Worm (Caenorhabditis elegans) whole organism, L3 larva: Measurements from ENCODE around the gene vps-32.1.

Experiments
- R02D3.7 ChIP-seq: fragments of 150-350 bp; optimal IDR thresholded peaks from 2 replicates; lab custom pipeline; 2014; ENCODE audit warnings: missing biosample characterization, missing genetic modification characterization
- ZK546.5 ChIP-seq: sonication (generic microtip); optimal IDR thresholded peaks from 2 replicates; lab custom pipeline; 2017; ENCODE audit warnings: missing biosample characterization, missing genetic modification characterization
- aly-2 ChIP-seq: fragments of 150-350 bp; optimal IDR thresholded peaks from 2 replicates; lab custom pipeline; 2014; ENCODE audit warnings: missing biosample characterization, missing genetic modification characterization
- ama-1 ChIP-seq: fragments of 150-350 bp; optimal IDR thresholded peaks from 2 replicates; lab custom pipeline; 2018
- ceh-16 ChIP-seq: sonication (generic microtip); optimal IDR thresholded peaks from 2 replicates; lab custom pipeline; 2017; ENCODE audit warnings: missing biosample characterization, missing genetic modification characterization
- ceh-28 ChIP-seq: fragments of 150-350 bp; optimal IDR thresholded peaks from 2 replicates; lab custom pipeline; 2014; ENCODE audit warnings: missing biosample characterization, missing genetic modification reagents, missing genetic modification characterization
- ceh-82 ChIP-seq: fragments of 150-350 bp; optimal IDR thresholded peaks from 2 replicates; lab custom pipeline; 2014; ENCODE audit warnings: missing biosample characterization, missing genetic modification characterization
- ceh-9 ChIP-seq: sonication (generic microtip); optimal IDR thresholded peaks from 2 replicates; lab custom pipeline; 2018; ENCODE audit warnings: missing biosample characterization, missing genetic modification characterization
- egl-27 ChIP-seq: sonication (generic microtip); optimal IDR thresholded peaks from 4 replicates; lab custom pipeline; 2017; ENCODE audit warnings: missing biosample characterization, missing genetic modification reagents, missing genetic modification characterization
- egl-5 ChIP-seq: fragments of 150-350 bp; optimal IDR thresholded peaks from 2 replicates; lab custom pipeline; 2017; ENCODE audit warnings: missing biosample characterization, missing genetic modification reagents, missing genetic modification characterization, inconsistent platforms
- elt-1 ChIP-seq: fragments of 150-350 bp; optimal IDR thresholded peaks from 2 replicates; lab custom pipeline; 2014; ENCODE audit warnings: missing biosample characterization, missing genetic modification characterization
- elt-2 ChIP-seq: sonication (generic microtip); optimal IDR thresholded peaks from 2 replicates; lab custom pipeline; 2016; ENCODE audit warnings: missing genetic modification reagents, mild to moderate bottlenecking, missing genetic modification characterization, missing compliant biosample characterization
- fkh-10 ChIP-seq: sonication (generic microtip); optimal IDR thresholded peaks from 2 replicates; lab custom pipeline; 2017; ENCODE audit warnings: missing biosample characterization, missing genetic modification reagents, missing genetic modification characterization
- fkh-2 ChIP-seq: fragments of 150-350 bp; optimal IDR thresholded peaks from 2 replicates; lab custom pipeline; 2014; ENCODE audit warnings: missing biosample characterization, missing genetic modification reagents, missing genetic modification characterization
- fos-1 ChIP-seq: fragments of 150-350 bp; optimal IDR thresholded peaks from 2 replicates; lab custom pipeline; 2014; ENCODE audit warnings: missing biosample characterization, missing genetic modification characterization
- hmg-11 ChIP-seq: sonication (generic microtip); optimal IDR thresholded peaks from 2 replicates; lab custom pipeline; 2016; ENCODE audit warnings: missing genetic modification characterization, missing compliant biosample characterization
- lin-15B ChIP-seq: fragments of 150-350 bp; optimal IDR thresholded peaks from 2 replicates; lab custom pipeline; 2014; ENCODE audit warnings: missing biosample characterization, missing genetic modification characterization
- lin-39 ChIP-seq: fragments of 150-350 bp; optimal IDR thresholded peaks from 2 replicates; lab custom pipeline; 2018; ENCODE audit warnings: missing biosample characterization, missing genetic modification reagents, missing genetic modification characterization
- lsy-12 ChIP-seq: sonication (generic microtip); optimal IDR thresholded peaks from 2 replicates; lab custom pipeline; 2016; ENCODE audit warnings: mild to moderate bottlenecking, missing genetic modification characterization, missing compliant biosample characterization
- mml-1 ChIP-seq: fragments of 150-350 bp; sonication (generic microtip); optimal IDR thresholded peaks from 3 replicates; lab custom pipeline; 2014; ENCODE audit warnings: missing biosample characterization, missing genetic modification characterization
- nfya-1 ChIP-seq: sonication (generic microtip); optimal IDR thresholded peaks from 2 replicates; lab custom pipeline; 2017; ENCODE audit warnings: missing genetic modification characterization, mild to moderate bottlenecking, missing compliant biosample characterization, antibody characterized with exemption, moderate library complexity; ENCODE audit not compliant: insufficient read depth
- nhr-11 ChIP-seq: fragments of 150-350 bp; optimal IDR thresholded peaks from 2 replicates; lab custom pipeline; 2014; ENCODE audit warnings: missing biosample characterization, missing genetic modification characterization
- nhr-12 ChIP-seq: fragments of 150-350 bp; optimal IDR thresholded peaks from 2 replicates; lab custom pipeline; 2014; ENCODE audit warnings: missing biosample characterization, missing genetic modification characterization
- nhr-23 ChIP-seq: fragments of 150-350 bp; optimal IDR thresholded peaks from 2 replicates; lab custom pipeline; 2014; ENCODE audit warnings: missing biosample characterization, missing genetic modification reagents, missing genetic modification characterization
- nhr-237 ChIP-seq: fragments of 150-350 bp; optimal IDR thresholded peaks from 2 replicates; lab custom pipeline; 2014; ENCODE audit warnings: missing biosample characterization, missing genetic modification characterization
- nhr-25 ChIP-seq: sonication (generic microtip); optimal IDR thresholded peaks from 2 replicates; lab custom pipeline; 2017; ENCODE audit warnings: missing biosample characterization, missing genetic modification characterization
- nhr-28 ChIP-seq: fragments of 150-350 bp; optimal IDR thresholded peaks from 2 replicates; lab custom pipeline; 2014; ENCODE audit warnings: missing biosample characterization, missing genetic modification characterization
- nhr-43 ChIP-seq: sonication (generic microtip); optimal IDR thresholded peaks from 2 replicates; lab custom pipeline; 2016; ENCODE audit warnings: mild to moderate bottlenecking, missing genetic modification characterization, missing compliant biosample characterization; ENCODE audit not compliant: poor library complexity, severe bottlenecking
- nhr-67 ChIP-seq: fragments of 150-350 bp; optimal IDR thresholded peaks from 2 replicates; lab custom pipeline; 2014; ENCODE audit warnings: missing biosample characterization, missing genetic modification characterization
- nhr-76 ChIP-seq: fragments of 150-350 bp; sonication (generic microtip); optimal IDR thresholded peaks from 5 replicates; lab custom pipeline; 2014; ENCODE audit warnings: missing biosample characterization, missing genetic modification characterization
- nhr-77 ChIP-seq: fragments of 150-350 bp; optimal IDR thresholded peaks from 2 replicates; lab custom pipeline; 2014; ENCODE audit warnings: missing biosample characterization, missing genetic modification characterization
- pha-4 ChIP-seq: fragments of 150-350 bp; optimal IDR thresholded peaks from 2 replicates; lab custom pipeline; 2014; ENCODE audit warnings: missing biosample characterization, missing genetic modification reagents, missing genetic modification characterization
- pqm-1 ChIP-seq: fragments of 150-350 bp; optimal IDR thresholded peaks from 2 replicates; lab custom pipeline; 2017; ENCODE audit warnings: missing biosample characterization, missing genetic modification characterization, inconsistent platforms
- sea-2 ChIP-seq: fragments of 150-350 bp; sonication (generic microtip); optimal IDR thresholded peaks from 4 replicates; lab custom pipeline; 2014; ENCODE audit warnings: missing biosample characterization, missing genetic modification reagents, missing genetic modification characterization
- skn-1 ChIP-seq: fragments of 150-350 bp; optimal IDR thresholded peaks from 2 replicates; lab custom pipeline; 2014; ENCODE audit warnings: missing biosample characterization, missing genetic modification characterization
- snpc-4 ChIP-seq: fragments of 150-350 bp; optimal IDR thresholded peaks from 2 replicates; lab custom pipeline; 2014; ENCODE audit warnings: missing biosample characterization, missing genetic modification characterization
- tbx-2 ChIP-seq: sonication (generic microtip); optimal IDR thresholded peaks from 2 replicates; lab custom pipeline; 2016; ENCODE audit warnings: mild to moderate bottlenecking, missing genetic modification characterization, missing compliant biosample characterization
- unc-39 ChIP-seq: sonication (generic microtip); optimal IDR thresholded peaks from 4 replicates; lab custom pipeline; 2017; ENCODE audit warnings: missing biosample characterization, missing genetic modification characterization
- unc-62 ChIP-seq: fragments of 150-350 bp; sonication (generic microtip); optimal IDR thresholded peaks from 4 replicates; lab custom pipeline; 2014; ENCODE audit warnings: missing biosample characterization, missing genetic modification reagents, missing genetic modification characterization
- zag-1 ChIP-seq: fragments of 150-350 bp; optimal IDR thresholded peaks from 2 replicates; lab custom pipeline; 2014; ENCODE audit warnings: missing biosample characterization, missing genetic modification characterization
- ztf-11 ChIP-seq: fragments of 150-350 bp; optimal IDR thresholded peaks from 2 replicates; lab custom pipeline; 2014; ENCODE audit warnings: missing biosample characterization, missing genetic modification characterization
- ztf-4 ChIP-seq: fragments of 150-350 bp; optimal IDR thresholded peaks from 2 replicates; lab custom pipeline; 2014; ENCODE audit warnings: missing biosample characterization, missing genetic modification characterization

Gene vps-32.1

DNA sequence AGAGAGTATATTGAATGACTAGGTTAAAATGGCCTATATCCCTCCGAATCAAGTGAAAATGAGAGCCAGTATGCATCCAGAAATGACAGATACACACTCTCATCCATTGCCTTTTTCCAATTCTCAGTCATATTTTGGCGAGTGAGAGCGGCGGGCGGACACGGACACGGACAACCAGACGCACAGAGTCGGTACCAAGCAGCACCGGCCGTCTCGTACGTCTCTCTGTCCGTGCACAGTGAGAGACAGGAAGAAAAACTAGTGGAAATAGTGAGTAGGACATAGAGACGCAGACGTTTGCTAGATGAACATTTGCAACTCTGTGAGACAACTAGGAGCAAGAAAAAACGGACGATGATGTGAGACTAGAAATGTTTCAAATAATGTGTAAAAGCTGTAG, 26.3 kb upstream of the vps-32.1 start:
- TF ChIP-seq lin-15B (tag; lab: Kevin White, UChicago) (peak; percentile 16), zag-1 (no peak), ama-1 (lab: Kevin White, UChicago) (no peak), fkh-2 (tag; lab: Kevin White, UChicago) (no peak), nhr-11 (tag; lab: Kevin White, UChicago) (no peak), elt-1 (tag; lab: Kevin White, UChicago) (no peak), ceh-28 (tag; lab: Kevin White, UChicago) (peak; percentile 21), nhr-76 (tag; lab: Kevin White, UChicago) (no peak), lsy-12 (tag; lab: Kevin White, UChicago) (no peak), lin-39 (tag; lab: Kevin White, UChicago) (peak; percentile 70), nfya-1 (peak; percentile 55), ztf-4 (tag; lab: Kevin White, UChicago) (no peak), nhr-23 (tag; lab: Kevin White, UChicago) (no peak), hmg-11 (tag; lab: Kevin White, UChicago) (peak; percentile 55), elt-2 (tag; lab: Kevin White, UChicago) (peak; percentile 3), nhr-77 (no peak), skn-1 (tag; lab: Kevin White, UChicago) (no peak), ZK546.5 (tag; lab: Kevin White, UChicago) (no peak), tbx-2 (tag; lab: Kevin White, UChicago) (no peak), snpc-4 (tag; lab: Kevin White, UChicago) (peak; percentile 67)

- TF ChIP-seq sea-2 (GFP tag; lab: Kevin White, UChicago), result no peak
- TF ChIP-seq ceh-16 (tag; lab: Kevin White, UChicago), result no peak
- TF ChIP-seq fos-1 (tag; lab: Kevin White, UChicago), result no peak
- peak; percentile 56 for TF ChIP-seq pha-4 (tag; lab: Kevin White, UChicago)
- TF ChIP-seq lin-39 (tag; lab: Kevin White, UChicago), result peak; percentile 73
- no peak for TF ChIP-seq nhr-77
- no peak for TF ChIP-seq nhr-11 (tag; lab: Kevin White, UChicago)
- TF ChIP-seq fkh-2 (tag; lab: Kevin White, UChicago), result no peak
- no peak for TF ChIP-seq pqm-1
- no peak for TF ChIP-seq hmg-11 (tag; lab: Kevin White, UChicago)
- no peak for TF ChIP-seq ceh-28 (tag; lab: Kevin White, UChicago)
- TF ChIP-seq ZK546.5 (tag; lab: Kevin White, UChicago), result no peak
- TF ChIP-seq egl-5, result no peak
- TF ChIP-seq nhr-28 (tag; lab: Kevin White, UChicago), result no peak
- no peak for TF ChIP-seq snpc-4 (tag; lab: Kevin White, UChicago)
- no peak for TF ChIP-seq unc-62 (GFP tag; lab: Kevin White, UChicago)
- no peak for TF ChIP-seq unc-39 (tag; lab: Kevin White, UChicago)
- no peak for TF ChIP-seq ceh-82 (tag; lab: Kevin White, UChicago)
- no peak for TF ChIP-seq nhr-237 (tag; lab: Kevin White, UChicago)
- no peak for TF ChIP-seq zag-1
- TF ChIP-seq tbx-2 (tag; lab: Kevin White, UChicago), result peak; percentile 8
- no peak for TF ChIP-seq fkh-10
- no peak for TF ChIP-seq nhr-12 (tag; lab: Kevin White, UChicago)
- TF ChIP-seq nhr-43 (tag; lab: Kevin White, UChicago), result peak; percentile 56
- TF ChIP-seq ztf-4 (tag; lab: Kevin White, UChicago), result no peak
- TF ChIP-seq ztf-11 (tag; lab: Kevin White, UChicago), result no peak
- peak; percentile 42 for TF ChIP-seq lsy-12 (tag; lab: Kevin White, UChicago)
- no peak for TF ChIP-seq elt-1 (tag; lab: Kevin White, UChicago)
- TF ChIP-seq nfya-1, result peak; percentile 9
- TF ChIP-seq elt-2 (tag; lab: Kevin White, UChicago), result peak; percentile 17
- no peak for TF ChIP-seq egl-27 (tag; lab: Kevin White, UChicago)
- no peak for TF ChIP-seq lin-15B (tag; lab: Kevin White, UChicago)
- TF ChIP-seq nhr-23 (tag; lab: Kevin White, UChicago), result no peak
- TF ChIP-seq R02D3.7 (tag; lab: Kevin White, UChicago), result no peak
- TF ChIP-seq ama-1 (lab: Kevin White, UChicago), result peak; percentile 23
- TF ChIP-seq skn-1 (tag; lab: Kevin White, UChicago), result no peak
- TF ChIP-seq mml-1 (tag; lab: Kevin White, UChicago), result no peak
- no peak for TF ChIP-seq nhr-67
- no peak for TF ChIP-seq aly-2
- no peak for TF ChIP-seq nhr-76 (tag; lab: Kevin White, UChicago)
- no peak for TF ChIP-seq nhr-25 (tag; lab: Kevin White, UChicago)
- TF ChIP-seq ceh-9 (tag; lab: Kevin White, UChicago), result no peak
- TF ChIP-seq, all 47 proteins: peak for 8
Measured at ce11 chrII:6565077-6565476, 24.4 kb upstream of the vps-32.1 start, which contains the start of gene mpz-3. Gene mpz-3 (minus strand): TSS chrII:6565396.
